Worm (Caenorhabditis elegans): Measurements from ENCODE around the gene W07G4.5.

ce11 chrV:13018761-13019160 is 29.0 kb upstream of the W07G4.5 start, which contains the start of gene fmi-1:
- TF ChIP-seq cog-1 (tag; optimal IDR thresholded peaks at IDR 0.05) (no peak), klf-2 (GFP tag; conservative IDR thresholded peaks at IDR 0.05) (no peak)

Measured in whole organism, midembryonic.